Fruit fly (Drosophila melanogaster) whole organism, embryonic: Measurements from ENCODE around the gene trem.

Source experiments
- Asciz ChIP-seq: fragments of 200-800 bp; sonication (Bioruptor generic); optimal IDR thresholded peaks from 2 replicates; lab custom pipeline; 2017; ENCODE audit warnings: missing biosample characterization, mild to moderate bottlenecking, missing genetic modification characterization, missing genetic modification reagents
- CG10366 ChIP-seq: fragments of 200-800 bp; sonication (Bioruptor generic); IDR thresholded peaks from 2 replicates; pipeline ENCODE4 v1.3.6; 2022; ENCODE audit warnings: missing biosample characterization, missing genetic modification characterization
- CG12219 ChIP-seq: fragments of 200-800 bp; sonication (Bioruptor generic); optimal IDR thresholded peaks from 3 replicates; lab custom pipeline; 2018; ENCODE audit warnings: missing biosample characterization, mild to moderate bottlenecking, missing genetic modification characterization
- CG31441 ChIP-seq: fragments of 200-800 bp; sonication (Bioruptor generic); IDR thresholded peaks from 2 replicates; pipeline ENCODE4 v1.3.6; 2022; ENCODE audit warnings: missing biosample characterization, missing genetic modification characterization
- CG8281 ChIP-seq: fragments of 200-800 bp; sonication (Bioruptor generic); optimal IDR thresholded peaks from 2 replicates; lab custom pipeline; 2018; ENCODE audit warnings: missing biosample characterization, mild to moderate bottlenecking, missing genetic modification characterization, moderate library complexity
- CoRest ChIP-seq: fragments of 200-800 bp; sonication (Bioruptor generic); optimal IDR thresholded peaks from 3 replicates; lab custom pipeline; 2018; ENCODE audit warnings: missing biosample characterization, mild to moderate bottlenecking, missing genetic modification characterization, moderate library complexity
- Dbx ChIP-seq: fragments of 200-800 bp; sonication (Bioruptor generic); IDR thresholded peaks from 3 replicates; pipeline ENCODE4 v1.3.6; 2022; ENCODE audit warnings: missing biosample characterization, missing genetic modification characterization
- Ets65A ChIP-seq: fragments of 200-800 bp; sonication (Bioruptor generic); peaks from one replicate; lab custom pipeline; 2016; ENCODE audit warnings: missing biosample characterization, missing genetic modification characterization
- Hey ChIP-seq: fragments of 200-800 bp; sonication (Bioruptor generic); optimal IDR thresholded peaks from 3 replicates; lab custom pipeline; 2018; ENCODE audit warnings: missing biosample characterization, mild to moderate bottlenecking, missing genetic modification characterization
- bcd ChIP-seq: fragments of 200-800 bp; sonication (Bioruptor generic); optimal IDR thresholded peaks from 2 replicates; lab custom pipeline; 2017; ENCODE audit warnings: missing biosample characterization, mild to moderate bottlenecking, missing genetic modification characterization
- exex ChIP-seq: fragments of 200-800 bp; sonication (Bioruptor generic); optimal IDR thresholded peaks from 4 replicates; lab custom pipeline; 2018; ENCODE audit warnings: missing biosample characterization, mild to moderate bottlenecking, missing genetic modification characterization, moderate library complexity
- fd96Cb ChIP-seq: fragments of 200-800 bp; sonication (Bioruptor generic); optimal IDR thresholded peaks from 2 replicates; lab custom pipeline; 2018; ENCODE audit warnings: missing biosample characterization, mild to moderate bottlenecking, missing genetic modification characterization, moderate library complexity
- kni ChIP-seq: fragments of 200-800 bp; sonication (Bioruptor generic); optimal IDR thresholded peaks from 3 replicates; lab custom pipeline; 2017; ENCODE audit warnings: mild to moderate bottlenecking, missing biosample characterization, missing genetic modification reagents, missing genetic modification characterization
- lab ChIP-seq: fragments of 200-800 bp; sonication (Bioruptor generic); optimal IDR thresholded peaks from 3 replicates; lab custom pipeline; 2017; ENCODE audit warnings: missing biosample characterization, missing genetic modification characterization, mild to moderate bottlenecking, moderate library complexity, missing genetic modification reagents
- rib ChIP-seq: fragments of 200-800 bp; sonication (Bioruptor generic); IDR thresholded peaks from 2 replicates; pipeline ENCODE4 v1.3.6; 2022; ENCODE audit warnings: missing biosample characterization, missing genetic modification characterization
- twi ChIP-seq: fragments of 200-800 bp; optimal IDR thresholded peaks from 2 replicates; lab custom pipeline; 2019; ENCODE audit warnings: missing biosample characterization, mild to moderate bottlenecking, missing genetic modification characterization, moderate library complexity

The trem gene

dm6 chr3R:19995408-19995807 lies 35.7 kb downstream of the trem start (continued):
- TF ChIP-seq kni, result peak; percentile 74
- TF ChIP-seq CG8281 (tag; lab: Kevin White, UChicago), result no peak
- no peak for TF ChIP-seq rib (GFP tag; lab: Robert Waterston, UW)
- peak; percentile 71 for TF ChIP-seq twi (tag; lab: Kevin White, UChicago)
- TF ChIP-seq CG31441 (GFP tag; lab: Robert Waterston, UW), result no peak

dm6 chr3R:19985376-19985775 lies 45.7 kb downstream of the trem start:
- no peak for TF ChIP-seq CG10366 (GFP tag; lab: Robert Waterston, UW)
- no peak for TF ChIP-seq Asciz (GFP tag; lab: Kevin White, UChicago)
- peak; percentile 12 for TF ChIP-seq exex (tag; lab: Kevin White, UChicago)
- no peak for TF ChIP-seq bcd (GFP tag; lab: Kevin White, UChicago)
- no peak for TF ChIP-seq Dbx (GFP tag; lab: Robert Waterston, UW)
- TF ChIP-seq fd96Cb, result no peak
- no peak for TF ChIP-seq CG12219 (GFP tag; lab: Kevin White, UChicago)
- no peak for TF ChIP-seq CoRest (tag; lab: Kevin White, UChicago)
- peak; percentile 51 for TF ChIP-seq lab (GFP tag; lab: Kevin White, UChicago)
- peak; percentile 45 for TF ChIP-seq Hey (tag; lab: Kevin White, UChicago)
- peak; percentile 75 for TF ChIP-seq Ets65A (GFP tag; lab: Kevin White, UChicago)
- TF ChIP-seq, all 482 proteins: peak for 4
